Fruit fly (Drosophila melanogaster): ENCODE data around the gene CG31174.

DNA sequence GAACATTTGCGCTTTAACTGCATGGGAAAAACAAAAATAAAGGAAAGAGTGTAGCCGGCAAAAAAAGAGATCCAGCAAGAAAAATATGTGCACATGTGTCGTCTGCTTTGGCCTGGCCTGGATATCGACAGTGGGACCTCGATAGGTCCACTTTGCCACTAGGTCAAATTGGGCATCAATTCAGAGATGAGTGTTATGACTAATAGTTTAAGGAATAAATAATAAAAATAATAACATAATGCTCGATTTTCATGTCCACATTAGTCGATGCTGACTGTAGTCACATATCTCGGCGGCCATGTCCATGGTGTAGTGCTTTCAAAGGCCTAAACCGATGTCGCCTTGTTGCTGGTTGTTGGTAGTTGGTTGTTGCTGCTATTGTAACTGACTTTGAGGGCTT is 28.3 kb upstream of the CG31174 start:
- peak; percentile 98 for TF ChIP-seq CG10631 (GFP tag; optimal IDR thresholded peaks at IDR 0.05)
- TF ChIP-seq esn (GFP tag; optimal IDR thresholded peaks at IDR 0.05) = peak; percentile 91
- peak; percentile 63 for TF ChIP-seq Blimp-1 (GFP tag; optimal IDR thresholded peaks at IDR 0.05)
- TF ChIP-seq achi (GFP tag; optimal IDR thresholded peaks at IDR 0.05) = peak; percentile 95
- peak; percentile 97 for TF ChIP-seq CG8119 (GFP tag; IDR thresholded peaks at IDR 0.05)
- peak; percentile 87 for TF ChIP-seq Hr39 (GFP tag; optimal IDR thresholded peaks at IDR 0.05)
- TF ChIP-seq Eip78C (GFP tag) = peak; percentile 98
- peak; percentile 92 for TF ChIP-seq CG10669 (GFP tag; optimal IDR thresholded peaks at IDR 0.05)
- TF ChIP-seq Sox14 (GFP tag; optimal IDR thresholded peaks at IDR 0.05) = peak; percentile 95

Measured in whole organism, prepupa.